Worm (Caenorhabditis elegans): Measurements from ENCODE around the gene sri-36.
A peak's percentile ranks its signal among the peaks of the same experiment; 100 is the strongest.

sri-36 gene

ce11 chrII:2611009-2611408 lies 25.6 kb upstream of the sri-36 start:
- TF ChIP-seq zag-1 (tag; optimal IDR thresholded peaks at IDR 0.05) (no peak), ztf-11 (tag; optimal IDR thresholded peaks at IDR 0.05) (no peak), alr-1 (tag; optimal IDR thresholded peaks at IDR 0.05) (no peak), nhr-77 (tag; optimal IDR thresholded peaks at IDR 0.05) (no peak), dmd-4 (tag; optimal IDR thresholded peaks at IDR 0.05) (no peak), sma-3 (GFP tag; optimal IDR thresholded peaks at IDR 0.05) (no peak), lin-13 (GFP tag; optimal IDR thresholded peaks at IDR 0.05) (no peak), lin-11 (tag; optimal IDR thresholded peaks at IDR 0.05) (no peak), nhr-23 (tag; optimal IDR thresholded peaks at IDR 0.05) (no peak), lsy-2 (tag; optimal IDR thresholded peaks at IDR 0.05) (no peak), lin-39 (tag; optimal IDR thresholded peaks at IDR 0.05) (no peak), sma-9 (GFP tag; optimal IDR thresholded peaks at IDR 0.05) (no peak), sma-9 (tag; optimal IDR thresholded peaks at IDR 0.05) (no peak), ceh-82 (tag; optimal IDR thresholded peaks at IDR 0.05) (no peak), C34F6.9 (tag; optimal IDR thresholded peaks at IDR 0.05) (no peak), elt-1 (tag; optimal IDR thresholded peaks at IDR 0.05) (no peak), nhr-25 (tag; optimal IDR thresholded peaks at IDR 0.05) (no peak), ceh-16 (tag; optimal IDR thresholded peaks at IDR 0.05) (no peak)

- no peak for TF ChIP-seq dmd-4 (tag; optimal IDR thresholded peaks at IDR 0.05)
- TF ChIP-seq ceh-16 (tag; optimal IDR thresholded peaks at IDR 0.05), result no peak
- peak; percentile 49 for TF ChIP-seq crh-2 (tag; optimal IDR thresholded peaks at IDR 0.05)
- no peak for TF ChIP-seq skn-1 (tag; optimal IDR thresholded peaks at IDR 0.05)
- TF ChIP-seq ZK546.5 (tag; optimal IDR thresholded peaks at IDR 0.05), result no peak
- peak; percentile 95 for TF ChIP-seq fos-1 (tag; optimal IDR thresholded peaks at IDR 0.05)
- TF ChIP-seq sem-4 (tag; optimal IDR thresholded peaks at IDR 0.05), result no peak
Observed at ce11 chrII:2610202-2610912, 25.0 kb upstream of the sri-36 start, which contains the start of gene sri-38. Gene sri-38, plus strand, starts transcription at chrII:2610862.

- no peak for TF ChIP-seq zag-1 (tag; optimal IDR thresholded peaks at IDR 0.05)
- no peak for TF ChIP-seq unc-39 (tag; optimal IDR thresholded peaks at IDR 0.05)
- TF ChIP-seq aly-2 (tag; optimal IDR thresholded peaks at IDR 0.05), result no peak
- TF ChIP-seq F13H6.1 (tag; optimal IDR thresholded peaks at IDR 0.05), result no peak
- no peak for TF ChIP-seq mdl-1 (tag; optimal IDR thresholded peaks at IDR 0.05)
- TF ChIP-seq ztf-11 (tag; optimal IDR thresholded peaks at IDR 0.05), result no peak
- no peak for TF ChIP-seq unc-62 (GFP tag; optimal IDR thresholded peaks at IDR 0.05)
- no peak for TF ChIP-seq skn-1 (tag; optimal IDR thresholded peaks at IDR 0.05)
- no peak for TF ChIP-seq alr-1 (tag; optimal IDR thresholded peaks at IDR 0.05)
- TF ChIP-seq ceh-16 (tag; optimal IDR thresholded peaks at IDR 0.05), result no peak
- TF ChIP-seq R02D3.7 (tag; optimal IDR thresholded peaks at IDR 0.05), result no peak
- no peak for TF ChIP-seq crh-2 (tag; optimal IDR thresholded peaks at IDR 0.05)
- TF ChIP-seq nhr-10 (tag; optimal IDR thresholded peaks at IDR 0.05), result no peak
- no peak for TF ChIP-seq blmp-1 (tag; optimal IDR thresholded peaks at IDR 0.05; ENCODE audit: insufficient read depth)
- TF ChIP-seq nhr-237 (tag; optimal IDR thresholded peaks at IDR 0.05), result no peak
- TF ChIP-seq ceh-82 (tag; optimal IDR thresholded peaks at IDR 0.05), result no peak
- no peak for TF ChIP-seq unc-55 (GFP tag; optimal IDR thresholded peaks at IDR 0.05)
- TF ChIP-seq sma-9 (GFP tag; optimal IDR thresholded peaks at IDR 0.05), result no peak
- TF ChIP-seq sma-9 (tag; optimal IDR thresholded peaks at IDR 0.05), result no peak
Observed at ce11 chrII:2605319-2605718, 19.9 kb upstream of the sri-36 start, which contains the start of gene sri-77. Gene sri-77, minus strand, starts transcription at chrII:2605419.

ce11 chrII:2600931-2601330 lies 15.5 kb upstream of the sri-36 start:
- TF ChIP-seq alr-1 (tag; optimal IDR thresholded peaks at IDR 0.05), result no peak
- TF ChIP-seq nhr-11 (tag; optimal IDR thresholded peaks at IDR 0.05), result no peak
- no peak for TF ChIP-seq unc-39 (tag; optimal IDR thresholded peaks at IDR 0.05)
- no peak for TF ChIP-seq lin-11 (tag; optimal IDR thresholded peaks at IDR 0.05)
- TF ChIP-seq nhr-21 (tag; optimal IDR thresholded peaks at IDR 0.05), result no peak
- TF ChIP-seq blmp-1 (tag; optimal IDR thresholded peaks at IDR 0.05; ENCODE audit: insufficient read depth), result no peak
- TF ChIP-seq R02D3.7 (tag; optimal IDR thresholded peaks at IDR 0.05), result no peak
- TF ChIP-seq nhr-12 (tag; optimal IDR thresholded peaks at IDR 0.05), result no peak
- TF ChIP-seq ztf-11 (tag; optimal IDR thresholded peaks at IDR 0.05), result no peak
- TF ChIP-seq mab-5 (tag; optimal IDR thresholded peaks at IDR 0.05), result no peak
- no peak for TF ChIP-seq mdl-1 (tag; optimal IDR thresholded peaks at IDR 0.05)
- TF ChIP-seq nhr-237 (tag; optimal IDR thresholded peaks at IDR 0.05), result no peak
- no peak for TF ChIP-seq aly-2 (tag; optimal IDR thresholded peaks at IDR 0.05)
- TF ChIP-seq nhr-23 (tag; optimal IDR thresholded peaks at IDR 0.05), result no peak
- TF ChIP-seq ama-1 (optimal IDR thresholded peaks at IDR 0.05), result no peak

All from whole organism, L2 larva.